Fruit fly (Drosophila melanogaster) whole organism, adult: Measurements from ENCODE around the gene CG43221.

Source experiments
- CG11617 ChIP-seq: fragments of 200-800 bp; sonication (Bioruptor generic); optimal IDR thresholded peaks from 2 replicates; lab custom pipeline; 2017; ENCODE audit warnings: mild to moderate bottlenecking, missing biosample characterization, missing genetic modification reagents, missing genetic modification characterization
- CG12768 ChIP-seq: fragments of 200-800 bp; sonication (Bioruptor generic); optimal IDR thresholded peaks from 2 replicates; lab custom pipeline; 2017; ENCODE audit warnings: missing biosample characterization, missing genetic modification characterization, mild to moderate bottlenecking, moderate library complexity, missing genetic modification reagents
- CG5204 ChIP-seq: fragments of 200-800 bp; sonication (Bioruptor generic); optimal IDR thresholded peaks from 2 replicates; lab custom pipeline; 2016; ENCODE audit warnings: missing biosample characterization, missing genetic modification characterization
- CG7101 ChIP-seq: fragments of 200-800 bp; sonication (Bioruptor generic); optimal IDR thresholded peaks from 2 replicates; lab custom pipeline; 2018; ENCODE audit warnings: missing biosample characterization, mild to moderate bottlenecking, missing genetic modification characterization, moderate library complexity
- Clk ChIP-seq: fragments of 200-800 bp; sonication (Bioruptor generic); optimal IDR thresholded peaks from 2 replicates; lab custom pipeline; 2017; ENCODE audit warnings: missing biosample characterization, missing genetic modification characterization
- Crg-1 ChIP-seq: fragments of 200-800 bp; sonication (Bioruptor generic); optimal IDR thresholded peaks from 2 replicates; lab custom pipeline; 2016; ENCODE audit warnings: missing biosample characterization, missing genetic modification characterization
- Hr96 ChIP-seq: fragments of 200-800 bp; sonication (Bioruptor generic); optimal IDR thresholded peaks from 2 replicates; lab custom pipeline; 2016; ENCODE audit warnings: missing biosample characterization, missing genetic modification characterization
- cic ChIP-seq: fragments of 200-800 bp; sonication (Bioruptor generic); optimal IDR thresholded peaks from 2 replicates; lab custom pipeline; 2017; ENCODE audit warnings: missing biosample characterization, mild to moderate bottlenecking, missing genetic modification characterization, moderate library complexity
- cnc ChIP-seq, 2 experiments: fragments of >200 bp; optimal IDR thresholded peaks; 2 replicates each; lab custom pipeline; 2017
- tj ChIP-seq: fragments of 200-800 bp; sonication (Bioruptor generic); optimal IDR thresholded peaks from 3 replicates; lab custom pipeline; 2017; ENCODE audit warnings: missing biosample characterization, mild to moderate bottlenecking, missing genetic modification characterization, moderate library complexity
- toe ChIP-seq: fragments of 200-800 bp; sonication (Bioruptor generic); optimal IDR thresholded peaks from 2 replicates; lab custom pipeline; 2016; ENCODE audit warnings: missing biosample characterization, missing genetic modification characterization

- TF ChIP-seq cnc (optimal IDR thresholded peaks at IDR 0.05; lab: Kevin White, UChicago) (no peak), CG11617 (GFP tag; lab: Kevin White, UChicago) (no peak), CG12768 (GFP tag; lab: Kevin White, UChicago) (no peak), toe (GFP tag; lab: Kevin White, UChicago) (no peak), Clk (GFP tag; lab: Kevin White, UChicago) (no peak), CG7101 (no peak), CG5204 (GFP tag; lab: Kevin White, UChicago) (no peak), Crg-1 (no peak), tj (GFP tag; lab: Kevin White, UChicago) (no peak), Hr96 (GFP tag; lab: Kevin White, UChicago) (no peak), cic (GFP tag; lab: Kevin White, UChicago) (no peak)
Observed at dm6 chr2L:17471524-17471923, 14.0 kb upstream of the CG43221 start, which contains the start of gene Sgt.
